Worm (Caenorhabditis elegans): ENCODE data around the gene F58E6.11.

F58E6.11 gene

ce11 chrV:9730743-9731706 lies 26.8 kb downstream of the F58E6.11 start (continued):
- TF ChIP-seq K02D7.2 (tag; optimal IDR thresholded peaks at IDR 0.05) (no peak), T23F11.4 (GFP tag; optimal IDR thresholded peaks at IDR 0.05) (peak; percentile 5), ceh-22 (tag; optimal IDR thresholded peaks at IDR 0.05) (peak; percentile 75), dmd-4 (tag; optimal IDR thresholded peaks at IDR 0.05; ENCODE audit: borderline replicate concordance) (peak; percentile 72), che-1 (tag; optimal IDR thresholded peaks at IDR 0.05) (peak; percentile 56), C38D4.7 (GFP tag; optimal IDR thresholded peaks at IDR 0.05) (no peak), ets-4 (tag; optimal IDR thresholded peaks at IDR 0.05) (peak; percentile 83), fax-1 (tag; optimal IDR thresholded peaks at IDR 0.05) (peak; percentile 33), ama-1 (optimal IDR thresholded peaks at IDR 0.05) (peak; percentile 91), eyg-1 (tag; optimal IDR thresholded peaks at IDR 0.05) (peak; percentile 72), hlh-8 (tag; optimal IDR thresholded peaks at IDR 0.05) (peak; percentile 88), unc-55 (GFP tag; optimal IDR thresholded peaks at IDR 0.05) (peak; percentile 96), gmeb-2 (tag; optimal IDR thresholded peaks at IDR 0.05) (no peak), sox-4 (tag; optimal IDR thresholded peaks at IDR 0.05) (peak; percentile 52), ceh-24 (tag; optimal IDR thresholded peaks at IDR 0.05) (no peak), elt-2 (tag; optimal IDR thresholded peaks at IDR 0.05) (peak; percentile 82), zip-5 (tag; optimal IDR thresholded peaks at IDR 0.05) (no peak), hlh-6 (tag; optimal IDR thresholded peaks at IDR 0.05) (peak; percentile 60), odd-2 (tag; optimal IDR thresholded peaks at IDR 0.05) (no peak), ceh-6 (GFP tag; optimal IDR thresholded peaks at IDR 0.05) (peak; percentile 62), ceh-31 (tag; optimal IDR thresholded peaks at IDR 0.05) (peak; percentile 98), tbx-2 (tag; optimal IDR thresholded peaks at IDR 0.05) (peak; percentile 95), ttx-3 (tag; optimal IDR thresholded peaks at IDR 0.05) (no peak), hlh-30 (tag; optimal IDR thresholded peaks at IDR 0.05; ENCODE audit: insufficient read depth) (peak; percentile 91), fkh-6 (tag; optimal IDR thresholded peaks at IDR 0.05) (no peak), unc-42 (tag; optimal IDR thresholded peaks at IDR 0.05) (peak; percentile 69), nfya-1 (tag; optimal IDR thresholded peaks at IDR 0.05) (peak; percentile 100), nhr-232 (tag; optimal IDR thresholded peaks at IDR 0.05) (peak; percentile 33), sdc-2 (tag; optimal IDR thresholded peaks at IDR 0.05) (peak; percentile 67), fkh-10 (GFP tag; optimal IDR thresholded peaks at IDR 0.05) (peak; percentile 75), madf-2 (tag; optimal IDR thresholded peaks at IDR 0.05) (peak; percentile 73), elt-4 (tag; optimal IDR thresholded peaks at IDR 0.05) (no peak), hlh-15 (tag; optimal IDR thresholded peaks at IDR 0.05) (no peak), pha-4 (tag; optimal IDR thresholded peaks at IDR 0.05) (no peak), ceh-48 (tag; optimal IDR thresholded peaks at IDR 0.05) (peak; percentile 12), K09A11.1 (tag; optimal IDR thresholded peaks at IDR 0.05; ENCODE audit: insufficient read depth) (peak; percentile 15), pag-3 (tag; optimal IDR thresholded peaks at IDR 0.05; ENCODE audit: borderline replicate concordance) (peak; percentile 55)

ce11 chrV:9729462-9730162 lies 28.2 kb downstream of the F58E6.11 start, which contains the start of the genes aagr-3 and drap-1:
aagr-3 (minus strand) TSS chrV:9729512.
drap-1 (plus strand) TSS chrV:9730106.
- TF ChIP-seq eyg-1 (tag; optimal IDR thresholded peaks at IDR 0.05), result no peak
- no peak for TF ChIP-seq ceh-14 (tag; optimal IDR thresholded peaks at IDR 0.05)
- TF ChIP-seq sdc-2 (tag; optimal IDR thresholded peaks at IDR 0.05), result no peak
- TF ChIP-seq che-1 (tag; optimal IDR thresholded peaks at IDR 0.05), result no peak
- TF ChIP-seq ceh-24 (tag; optimal IDR thresholded peaks at IDR 0.05), result no peak
- no peak for TF ChIP-seq pax-1 (tag; optimal IDR thresholded peaks at IDR 0.05)
- no peak for TF ChIP-seq tbx-7 (tag; optimal IDR thresholded peaks at IDR 0.05)
- no peak for TF ChIP-seq ets-4 (tag; optimal IDR thresholded peaks at IDR 0.05)
- peak; percentile 2 for TF ChIP-seq ceh-31 (tag; optimal IDR thresholded peaks at IDR 0.05)
- TF ChIP-seq nfya-1 (tag; optimal IDR thresholded peaks at IDR 0.05), result peak; percentile 45
- TF ChIP-seq C08G9.2 (tag; optimal IDR thresholded peaks at IDR 0.05), result no peak
- TF ChIP-seq elt-2 (tag; optimal IDR thresholded peaks at IDR 0.05), result peak; percentile 14
